Worm (Caenorhabditis elegans) whole organism, L1 larva: ENCODE measurements around the gene mvk-1.

Experiments used
- C04F5.9 ChIP-seq: sonication (generic microtip); optimal IDR thresholded peaks from 2 replicates; lab custom pipeline; 2016; ENCODE audit warnings: missing genetic modification characterization, missing compliant biosample characterization
- C16A3.4 ChIP-seq: fragments of 150-350 bp; optimal IDR thresholded peaks from 2 replicates; lab custom pipeline; 2014; ENCODE audit warnings: missing biosample characterization, missing genetic modification characterization
- F16B12.6 ChIP-seq: fragments of 150-350 bp; optimal IDR thresholded peaks from 2 replicates; lab custom pipeline; 2014; ENCODE audit warnings: missing biosample characterization, missing genetic modification characterization
- alr-1 ChIP-seq: fragments of 200-800 bp; sonication (Bioruptor generic); optimal IDR thresholded peaks from 2 replicates; lab custom pipeline; 2018; ENCODE audit warnings: borderline replicate concordance, mild to moderate bottlenecking, missing genetic modification characterization, missing compliant biosample characterization
- aly-2 ChIP-seq: fragments of 150-350 bp; optimal IDR thresholded peaks from 2 replicates; lab custom pipeline; 2014; ENCODE audit warnings: missing biosample characterization, missing genetic modification characterization
- ama-1 ChIP-seq: fragments of 150-350 bp; optimal IDR thresholded peaks from 2 replicates; lab custom pipeline; 2014
- blmp-1 ChIP-seq: fragments of 150-350 bp; optimal IDR thresholded peaks from 2 replicates; lab custom pipeline; 2014; ENCODE audit warnings: missing biosample characterization, missing genetic modification characterization
- ceh-8 ChIP-seq: fragments of 200-800 bp; sonication (Bioruptor generic); optimal IDR thresholded peaks from 2 replicates; lab custom pipeline; 2018; ENCODE audit warnings: mild to moderate bottlenecking, missing genetic modification characterization, moderate library complexity, missing compliant biosample characterization
- ceh-82 ChIP-seq, 3 experiments: fragments of 150-350 bp in 1 of 3; sonication (generic microtip) in 2 of 3; optimal IDR thresholded peaks; 2 replicates each; lab custom pipeline; 2014 to 2017; ENCODE audit warnings: missing biosample characterization in 3 of 3, missing genetic modification characterization in 3 of 3
- ceh-88 ChIP-seq: fragments of 200-800 bp; sonication (Bioruptor generic); IDR thresholded peaks from 2 replicates; pipeline ENCODE4 v1.3.6; 2022; ENCODE audit warnings: missing genetic modification characterization, missing compliant biosample characterization
- dpl-1 ChIP-seq, 3 experiments: fragments of 150-350 bp in 2 of 3; sonication (generic microtip) in 1 of 3; optimal IDR thresholded peaks; 2 replicates each; lab custom pipeline; 2014 to 2017; ENCODE audit warnings: missing biosample characterization in 3 of 3, missing genetic modification characterization in 3 of 3, missing genetic modification reagents in 3 of 3
- dsc-1 ChIP-seq: sonication (generic microtip); optimal IDR thresholded peaks from 2 replicates; lab custom pipeline; 2016; ENCODE audit warnings: mild to moderate bottlenecking, missing genetic modification characterization, missing compliant biosample characterization
- efl-1 ChIP-seq, 4 experiments: fragments of 150-350 bp; optimal IDR thresholded peaks in 3 of 4; peaks in 1 of 4; 1 replicate in 1 of 4; 2 replicates in 3 of 4; lab custom pipeline; 2014; ENCODE audit warnings: missing biosample characterization in 2 of 4, missing genetic modification characterization in 2 of 4, missing genetic modification reagents in 2 of 4
- elt-3 ChIP-seq, 6 experiments: fragments of 150-350 bp in 1 of 6; sonication (generic microtip); optimal IDR thresholded peaks; 2 replicates each; lab custom pipeline; 2017 to 2018; ENCODE audit warnings: missing biosample characterization in 6 of 6, missing genetic modification characterization in 6 of 6, inconsistent platforms in 1 of 6
- ets-5 ChIP-seq: fragments of 200-800 bp; sonication (Bioruptor generic); IDR thresholded peaks from 2 replicates; pipeline ENCODE4 v1.3.6; 2022; ENCODE audit warnings: missing genetic modification characterization, missing compliant biosample characterization
- fkh-10 ChIP-seq: sonication (generic microtip); optimal IDR thresholded peaks from 2 replicates; lab custom pipeline; 2017; ENCODE audit warnings: missing biosample characterization, missing genetic modification reagents, missing genetic modification characterization
- fkh-8 ChIP-seq: sonication (generic microtip); optimal IDR thresholded peaks from 2 replicates; lab custom pipeline; 2016; ENCODE audit warnings: mild to moderate bottlenecking, missing genetic modification characterization, missing compliant biosample characterization
- hpl-2 ChIP-seq: fragments of 150-350 bp; optimal IDR thresholded peaks from 2 replicates; lab custom pipeline; 2014; ENCODE audit warnings: missing biosample characterization, missing genetic modification reagents, missing genetic modification characterization
- isw-1 ChIP-seq: fragments of 200-800 bp; sonication (Bioruptor generic); IDR thresholded peaks from 2 replicates; pipeline ENCODE4 v1.3.6; 2022; ENCODE audit warnings: missing genetic modification characterization, missing compliant biosample characterization
- lin-14 ChIP-seq: fragments of 200-800 bp; sonication (Bioruptor generic); optimal IDR thresholded peaks from 2 replicates; lab custom pipeline; 2018; ENCODE audit warnings: mild to moderate bottlenecking, missing genetic modification characterization, moderate library complexity, missing compliant biosample characterization
- lin-15B ChIP-seq: fragments of 150-350 bp; sonication (generic microtip); optimal IDR thresholded peaks from 3 replicates; lab custom pipeline; 2014; ENCODE audit warnings: missing biosample characterization, missing genetic modification characterization
- lin-35 ChIP-seq, 2 experiments: fragments of 150-350 bp; optimal IDR thresholded peaks; 2 replicates each; lab custom pipeline; 2014; ENCODE audit warnings: missing biosample characterization in 2 of 2, missing genetic modification characterization in 2 of 2, missing genetic modification reagents in 2 of 2
- lsy-2 ChIP-seq, 2 experiments: fragments of 150-350 bp; optimal IDR thresholded peaks; 2 replicates each; lab custom pipeline; 2014; ENCODE audit warnings: missing biosample characterization in 2 of 2, missing genetic modification characterization in 2 of 2
- mef-2 ChIP-seq: fragments of 150-350 bp; optimal IDR thresholded peaks from 2 replicates; lab custom pipeline; 2014; ENCODE audit warnings: missing biosample characterization, missing genetic modification characterization
- mep-1 ChIP-seq: fragments of 150-350 bp; optimal IDR thresholded peaks from 2 replicates; lab custom pipeline; 2014; ENCODE audit warnings: missing biosample characterization, missing genetic modification characterization
- nhr-11 ChIP-seq: fragments of 150-350 bp; optimal IDR thresholded peaks from 2 replicates; lab custom pipeline; 2014; ENCODE audit warnings: missing biosample characterization, missing genetic modification characterization
- nhr-12 ChIP-seq: sonication (generic microtip); optimal IDR thresholded peaks from 2 replicates; lab custom pipeline; 2017; ENCODE audit warnings: missing biosample characterization, missing genetic modification characterization
- nhr-19 ChIP-seq: fragments of 200-800 bp; sonication (Bioruptor generic); conservative IDR thresholded peaks from 2 replicates; pipeline ENCODE4 v1.3.6; 2022; ENCODE audit warnings: missing genetic modification characterization, missing compliant biosample characterization
- nhr-20 ChIP-seq: sonication (generic microtip); optimal IDR thresholded peaks from 2 replicates; lab custom pipeline; 2016; ENCODE audit warnings: mild to moderate bottlenecking, missing genetic modification characterization, missing compliant biosample characterization
- nhr-47 ChIP-seq: sonication (generic microtip); optimal IDR thresholded peaks from 2 replicates; lab custom pipeline; 2016; ENCODE audit warnings: mild to moderate bottlenecking, missing genetic modification characterization, moderate library complexity, missing compliant biosample characterization
- nhr-71 ChIP-seq: sonication (generic microtip); optimal IDR thresholded peaks from 2 replicates; lab custom pipeline; 2016; ENCODE audit warnings: mild to moderate bottlenecking, missing genetic modification characterization, moderate library complexity, missing compliant biosample characterization
- nhr-76 ChIP-seq: sonication (generic microtip); optimal IDR thresholded peaks from 2 replicates; lab custom pipeline; 2017; ENCODE audit warnings: missing biosample characterization, missing genetic modification characterization
- pag-3 ChIP-seq: sonication (generic microtip); optimal IDR thresholded peaks from 2 replicates; lab custom pipeline; 2017; ENCODE audit warnings: missing genetic modification characterization, mild to moderate bottlenecking, missing compliant biosample characterization, antibody characterized with exemption, borderline replicate concordance; ENCODE audit not compliant: insufficient read depth
- rnt-1 ChIP-seq: sonication (generic microtip); optimal IDR thresholded peaks from 2 replicates; lab custom pipeline; 2016; ENCODE audit warnings: mild to moderate bottlenecking, missing genetic modification characterization, moderate library complexity, missing compliant biosample characterization
- skn-1 ChIP-seq: fragments of 150-350 bp; optimal IDR thresholded peaks from 2 replicates; lab custom pipeline; 2014; ENCODE audit warnings: missing biosample characterization, missing genetic modification characterization
- snu-23 ChIP-seq: sonication (generic microtip); optimal IDR thresholded peaks from 2 replicates; lab custom pipeline; 2016; ENCODE audit warnings: missing genetic modification characterization, missing compliant biosample characterization
- sox-4 ChIP-seq: sonication (generic microtip); optimal IDR thresholded peaks from 2 replicates; lab custom pipeline; 2016; ENCODE audit warnings: missing genetic modification characterization, missing compliant biosample characterization
- sptf-1 ChIP-seq: fragments of 150-350 bp; optimal IDR thresholded peaks from 2 replicates; lab custom pipeline; 2014; ENCODE audit warnings: missing biosample characterization, missing genetic modification characterization
- swsn-7 ChIP-seq: sonication (generic microtip); optimal IDR thresholded peaks from 2 replicates; lab custom pipeline; 2016; ENCODE audit warnings: missing genetic modification characterization, missing compliant biosample characterization
- tbx-2 ChIP-seq: sonication (generic microtip); optimal IDR thresholded peaks from 2 replicates; lab custom pipeline; 2016; ENCODE audit warnings: missing genetic modification characterization, missing compliant biosample characterization
- tlp-1 ChIP-seq: fragments of 150-350 bp; optimal IDR thresholded peaks from 2 replicates; lab custom pipeline; 2014; ENCODE audit warnings: missing biosample characterization, missing genetic modification characterization
- unc-130 ChIP-seq: fragments of 150-350 bp; optimal IDR thresholded peaks from 2 replicates; lab custom pipeline; 2017; ENCODE audit warnings: missing biosample characterization, missing genetic modification characterization, inconsistent platforms
- unc-30 ChIP-seq: sonication (generic microtip); optimal IDR thresholded peaks from 2 replicates; lab custom pipeline; 2017; ENCODE audit warnings: missing biosample characterization, missing genetic modification characterization
- unc-62 ChIP-seq: fragments of 150-350 bp; optimal IDR thresholded peaks from 2 replicates; lab custom pipeline; 2014; ENCODE audit warnings: missing biosample characterization, missing genetic modification reagents, missing genetic modification characterization
- unc-86 ChIP-seq: sonication (generic microtip); optimal IDR thresholded peaks from 2 replicates; lab custom pipeline; 2016; ENCODE audit warnings: missing genetic modification characterization, missing compliant biosample characterization
- unc-98 ChIP-seq: fragments of 200-800 bp; sonication (Bioruptor generic); IDR thresholded peaks from 2 replicates; pipeline ENCODE4 v1.3.6; 2022; ENCODE audit warnings: missing genetic modification characterization, missing compliant biosample characterization
- vab-15 ChIP-seq: sonication (generic microtip); optimal IDR thresholded peaks from 2 replicates; lab custom pipeline; 2017; ENCODE audit warnings: missing genotype, mild to moderate bottlenecking, missing genetic modification characterization, missing compliant biosample characterization
- xbp-1 ChIP-seq: sonication (generic microtip); optimal IDR thresholded peaks from 2 replicates; lab custom pipeline; 2016; ENCODE audit warnings: missing genetic modification characterization, missing compliant biosample characterization
- zag-1 ChIP-seq: fragments of 150-350 bp; optimal IDR thresholded peaks from 2 replicates; lab custom pipeline; 2014; ENCODE audit warnings: missing biosample characterization, missing genetic modification characterization
- ztf-11 ChIP-seq, 2 experiments: sonication (generic microtip); optimal IDR thresholded peaks; 2 replicates each; lab custom pipeline; 2016 to 2017; ENCODE audit warnings: missing genetic modification characterization in 2 of 2, missing biosample characterization in 1 of 2, missing compliant biosample characterization in 1 of 2

mvk-1 gene

ce11 chrIII:6173020-6173597 lies 37.0 kb upstream of the mvk-1 start, which contains the start of the genes abcf-3 and F42A10.5 (continued):
- no peak for TF ChIP-seq nhr-12 (tag; lab: Kevin White, UChicago)
- TF ChIP-seq ceh-82 (tag; optimal IDR thresholded peaks at IDR 0.05; lab: Kevin White, UChicago): peak; percentile 67 to 80 (median 76)
- peak; percentile 65 for TF ChIP-seq F16B12.6 (tag; lab: Kevin White, UChicago)
- TF ChIP-seq skn-1 (tag; lab: Kevin White, UChicago): peak; percentile 85
- TF ChIP-seq fkh-8 (tag; lab: Kevin White, UChicago): peak; percentile 40
- no peak for TF ChIP-seq mef-2 (tag; lab: Kevin White, UChicago)
- no peak for TF ChIP-seq nhr-76 (tag; lab: Kevin White, UChicago)
- peak; percentile 88 for TF ChIP-seq mep-1 (tag; lab: Kevin White, UChicago)
- no peak for TF ChIP-seq ceh-8
- TF ChIP-seq unc-86 (tag; lab: Kevin White, UChicago): peak; percentile 37
- TF ChIP-seq tbx-2 (tag; lab: Kevin White, UChicago): peak; percentile 62
- no peak for TF ChIP-seq unc-62
- TF ChIP-seq xbp-1 (tag; lab: Kevin White, UChicago): peak; percentile 61
- TF ChIP-seq zag-1 (tag; lab: Kevin White, UChicago): no peak
- TF ChIP-seq sox-4: no peak
- TF ChIP-seq hpl-2 (GFP tag; lab: Kevin White, UChicago): peak; percentile 38
- TF ChIP-seq sptf-1 (tag; lab: Kevin White, UChicago): no peak
- peak; percentile 76 for TF ChIP-seq unc-130 (tag; lab: Kevin White, UChicago)
- peak; percentile 57 for TF ChIP-seq fkh-10 (GFP tag; lab: Kevin White, UChicago)
- no peak for TF ChIP-seq pag-3 (tag; lab: Kevin White, UChicago)
- TF ChIP-seq vab-15 (tag; lab: Kevin White, UChicago): no peak
- TF ChIP-seq tlp-1 (tag; lab: Kevin White, UChicago): no peak
- TF ChIP-seq unc-30: no peak
- TF ChIP-seq rnt-1 (tag; lab: Kevin White, UChicago): peak; percentile 83
- peak in 1 of 2 experiments; percentile 32 for TF ChIP-seq ztf-11 (tag; optimal IDR thresholded peaks at IDR 0.05; lab: Kevin White, UChicago)
- TF ChIP-seq elt-3 (tag; optimal IDR thresholded peaks at IDR 0.05; lab: Kevin White, UChicago): peak in 2 of 6 experiments; percentile 46 to 78
- TF ChIP-seq lsy-2 (tag; optimal IDR thresholded peaks at IDR 0.05; lab: Kevin White, UChicago): peak; percentile 81 to 89
- TF ChIP-seq ets-5 (GFP tag; lab: Robert Waterston, UW): no peak
- peak; percentile 66 for TF ChIP-seq C16A3.4 (tag; lab: Kevin White, UChicago)
- TF ChIP-seq alr-1 (tag; lab: Kevin White, UChicago): no peak
- peak; percentile 76 for TF ChIP-seq nhr-47 (tag; lab: Kevin White, UChicago)
- TF ChIP-seq nhr-11: peak; percentile 5

- TF ChIP-seq swsn-7 (tag; lab: Kevin White, UChicago): peak; percentile 40
- TF ChIP-seq hpl-2 (GFP tag; lab: Kevin White, UChicago): no peak
- peak; percentile 25 to 30 for TF ChIP-seq efl-1 (optimal IDR thresholded peaks at IDR 0.05; lab: Kevin White, UChicago)
- peak; percentile 8 to 29 for TF ChIP-seq efl-1 (GFP tag; optimal IDR thresholded peaks at IDR 0.05 in 1 of 2; lab: Kevin White, UChicago)
- no peak for TF ChIP-seq alr-1 (tag; lab: Kevin White, UChicago)
- no peak for TF ChIP-seq nhr-76 (tag; lab: Kevin White, UChicago)
- TF ChIP-seq nhr-71 (tag; lab: Kevin White, UChicago): peak; percentile 72
- peak in 1 of 3 experiments; percentile 26 for TF ChIP-seq dpl-1 (GFP tag; optimal IDR thresholded peaks at IDR 0.05; lab: Kevin White, UChicago)
- peak; percentile 2 for TF ChIP-seq aly-2 (tag; lab: Kevin White, UChicago)
- TF ChIP-seq lin-15B (tag; lab: Kevin White, UChicago): no peak
- peak in 1 of 2 experiments; percentile 34 for TF ChIP-seq lin-35 (GFP tag; optimal IDR thresholded peaks at IDR 0.05; lab: Kevin White, UChicago)
- TF ChIP-seq blmp-1 (tag; lab: Kevin White, UChicago): peak; percentile 85
- peak; percentile 70 for TF ChIP-seq rnt-1 (tag; lab: Kevin White, UChicago)
- TF ChIP-seq ceh-82 (tag; optimal IDR thresholded peaks at IDR 0.05; lab: Kevin White, UChicago): peak in 2 of 3 experiments; percentile 5 to 67
- TF ChIP-seq dsc-1 (tag; lab: Kevin White, UChicago): peak; percentile 10
- no peak for TF ChIP-seq unc-98 (GFP tag; lab: Robert Waterston, UW)
- TF ChIP-seq nhr-19 (GFP tag; lab: Robert Waterston, UW): peak; percentile 36
- TF ChIP-seq zag-1 (tag; lab: Kevin White, UChicago): no peak
- TF ChIP-seq snu-23: peak; percentile 76
- peak; percentile 3 for TF ChIP-seq xbp-1 (tag; lab: Kevin White, UChicago)
- TF ChIP-seq ama-1 (lab: Kevin White, UChicago): no peak
- no peak for TF ChIP-seq C04F5.9 (tag; lab: Kevin White, UChicago)
- no peak for TF ChIP-seq isw-1 (GFP tag; lab: Robert Waterston, UW)
- peak; percentile 43 to 56 for TF ChIP-seq lsy-2 (tag; optimal IDR thresholded peaks at IDR 0.05; lab: Kevin White, UChicago)
- peak; percentile 29 for TF ChIP-seq skn-1 (tag; lab: Kevin White, UChicago)
- TF ChIP-seq lin-14 (GFP tag; lab: Kevin White, UChicago): peak; percentile 84
- TF ChIP-seq nhr-20 (tag; lab: Kevin White, UChicago): peak; percentile 60
- TF ChIP-seq ceh-88 (GFP tag; lab: Robert Waterston, UW): no peak
Measured at ce11 chrIII:6170038-6170437, 34.0 kb upstream of the mvk-1 start.
